Worm (Caenorhabditis elegans) whole organism, L4 larva: ENCODE results near the gene K07F5.7.

ENCODE experiments used
- T20F7.1 ChIP-seq: fragments of 200-800 bp; sonication (Bioruptor generic); optimal IDR thresholded peaks from 2 replicates; lab custom pipeline; 2018; ENCODE audit warnings: mild to moderate bottlenecking, missing genetic modification characterization, missing compliant biosample characterization
- Y75B8A.6 ChIP-seq: fragments of 200-800 bp; sonication (Bioruptor generic); IDR thresholded peaks from 2 replicates; pipeline ENCODE4 v1.3.6; 2022; ENCODE audit warnings: missing genetic modification reagents, missing genetic modification characterization, missing compliant biosample characterization
- ZK337.2 ChIP-seq: fragments of 200-800 bp; sonication (Bioruptor generic); IDR thresholded peaks from 2 replicates; pipeline ENCODE4 v1.3.6; 2022; ENCODE audit warnings: missing genetic modification reagents, missing genetic modification characterization, missing compliant biosample characterization
- ceh-28 ChIP-seq: fragments of 150-350 bp; optimal IDR thresholded peaks from 2 replicates; lab custom pipeline; 2014; ENCODE audit warnings: missing biosample characterization, missing genetic modification reagents, missing genetic modification characterization
- ces-1 ChIP-seq: fragments of 150-350 bp; sonication (generic microtip); optimal IDR thresholded peaks from 4 replicates; lab custom pipeline; 2014; ENCODE audit warnings: missing biosample characterization, missing genetic modification reagents, missing genetic modification characterization
- ctbp-1 ChIP-seq: fragments of 200-800 bp; sonication (Bioruptor generic); IDR thresholded peaks from 2 replicates; pipeline ENCODE4 v1.3.6; 2022; ENCODE audit warnings: missing genetic modification reagents, missing genetic modification characterization, missing compliant biosample characterization
- daf-12 ChIP-seq: fragments of 150-350 bp; optimal IDR thresholded peaks from 2 replicates; lab custom pipeline; 2014; ENCODE audit warnings: missing biosample characterization, missing genetic modification reagents, missing genetic modification characterization
- daf-16 ChIP-seq, 3 experiments: sonication (generic microtip); optimal IDR thresholded peaks; 2 replicates each; lab custom pipeline; 2016 to 2017; ENCODE audit warnings: missing genetic modification characterization in 3 of 3, missing genetic modification reagents in 3 of 3, mild to moderate bottlenecking in 2 of 3, missing compliant biosample characterization in 2 of 3, missing biosample characterization in 1 of 3, moderate library complexity in 1 of 3
- dmd-8 ChIP-seq: fragments of 200-800 bp; sonication (Bioruptor generic); IDR thresholded peaks from 2 replicates; pipeline ENCODE4 v1.3.6; 2022; ENCODE audit warnings: missing genetic modification characterization, missing compliant biosample characterization
- duxl-1 ChIP-seq: sonication (generic microtip); optimal IDR thresholded peaks from 2 replicates; lab custom pipeline; 2016; ENCODE audit warnings: mild to moderate bottlenecking, missing genetic modification characterization, moderate library complexity, missing compliant biosample characterization; ENCODE audit not compliant: poor library complexity
- dve-1 ChIP-seq: sonication (generic microtip); optimal IDR thresholded peaks from 2 replicates; lab custom pipeline; 2017; ENCODE audit warnings: antibody characterized with exemption, mild to moderate bottlenecking, missing genetic modification characterization, missing compliant biosample characterization; ENCODE audit not compliant: insufficient read depth
- fkh-10 ChIP-seq: fragments of 150-350 bp; optimal IDR thresholded peaks from 2 replicates; lab custom pipeline; 2014; ENCODE audit warnings: missing biosample characterization, missing genetic modification reagents, missing genetic modification characterization
- gei-8 ChIP-seq: fragments of 200-800 bp; sonication (Bioruptor generic); optimal IDR thresholded peaks from 2 replicates; lab custom pipeline; 2018; ENCODE audit warnings: mild to moderate bottlenecking, missing genetic modification characterization, missing compliant biosample characterization
- hlh-30 ChIP-seq: sonication (generic microtip); optimal IDR thresholded peaks from 2 replicates; lab custom pipeline; 2017; ENCODE audit warnings: antibody characterized with exemption, mild to moderate bottlenecking, missing genetic modification characterization, missing compliant biosample characterization; ENCODE audit not compliant: insufficient read depth
- lin-29 ChIP-seq: fragments of 200-800 bp; sonication (Bioruptor generic); IDR thresholded peaks from 2 replicates; pipeline ENCODE4 v1.3.6; 2022; ENCODE audit warnings: missing genetic modification reagents, missing genetic modification characterization, missing compliant biosample characterization
- lin-38 ChIP-seq: fragments of 200-800 bp; sonication (Bioruptor generic); IDR thresholded peaks from 2 replicates; pipeline ENCODE4 v1.3.6; 2022; ENCODE audit warnings: missing genetic modification reagents, missing genetic modification characterization, missing compliant biosample characterization
- lir-3 ChIP-seq: sonication (generic microtip); optimal IDR thresholded peaks from 2 replicates; lab custom pipeline; 2016; ENCODE audit warnings: mild to moderate bottlenecking, missing genetic modification characterization, missing compliant biosample characterization
- mdl-1 ChIP-seq, 2 experiments: fragments of 150-350 bp in 1 of 2; sonication (generic microtip) in 1 of 2; optimal IDR thresholded peaks; 2 replicates each; lab custom pipeline; 2014 to 2017; ENCODE audit warnings: missing biosample characterization in 2 of 2, missing genetic modification characterization in 2 of 2
- mdt-29 ChIP-seq: fragments of 200-800 bp; sonication (Bioruptor generic); IDR thresholded peaks from 2 replicates; pipeline ENCODE4 v1.3.6; 2022; ENCODE audit warnings: missing genetic modification reagents, missing genetic modification characterization, missing compliant biosample characterization
- mxl-3 ChIP-seq: fragments of 200-800 bp; sonication (Bioruptor generic); optimal IDR thresholded peaks from 2 replicates; lab custom pipeline; 2018; ENCODE audit warnings: mild to moderate bottlenecking, missing genetic modification characterization, missing compliant biosample characterization
- nhr-10 ChIP-seq: fragments of 150-350 bp; optimal IDR thresholded peaks from 2 replicates; lab custom pipeline; 2014; ENCODE audit warnings: missing biosample characterization, missing genetic modification characterization
- nhr-25 ChIP-seq: sonication (generic microtip); optimal IDR thresholded peaks from 2 replicates; lab custom pipeline; 2017; ENCODE audit warnings: missing genetic modification characterization, mild to moderate bottlenecking, missing compliant biosample characterization, antibody characterized with exemption, moderate library complexity, borderline replicate concordance; ENCODE audit not compliant: insufficient read depth
- nhr-28 ChIP-seq: fragments of 150-350 bp; optimal IDR thresholded peaks from 2 replicates; lab custom pipeline; 2014; ENCODE audit warnings: missing biosample characterization, missing genetic modification characterization
- nhr-6 ChIP-seq: fragments of 150-350 bp; optimal IDR thresholded peaks from 2 replicates; lab custom pipeline; 2014; ENCODE audit warnings: missing biosample characterization, missing genetic modification characterization
- nhr-77 ChIP-seq: fragments of 150-350 bp; optimal IDR thresholded peaks from 2 replicates; lab custom pipeline; 2014; ENCODE audit warnings: missing biosample characterization, missing genetic modification characterization
- pha-4 ChIP-seq, 2 experiments: fragments of 150-350 bp in 1 of 2; fragments of 200-800 bp in 1 of 2; sonication (Bioruptor generic) in 1 of 2; IDR thresholded peaks in 1 of 2; optimal IDR thresholded peaks in 1 of 2; 2 replicates each; pipeline versions ENCODE4 v1.3.6 to Lab custom; 2014 to 2022; ENCODE audit warnings: missing genetic modification characterization in 2 of 2, missing genetic modification reagents in 2 of 2, missing biosample characterization in 1 of 2, missing compliant biosample characterization in 1 of 2
- php-3 ChIP-seq: fragments of 200-800 bp; sonication (Bioruptor generic); IDR thresholded peaks from 2 replicates; pipeline ENCODE4 v1.3.6; 2022; ENCODE audit warnings: missing genetic modification reagents, missing genetic modification characterization, missing compliant biosample characterization
- pqm-1 ChIP-seq: sonication (generic microtip); optimal IDR thresholded peaks from 2 replicates; lab custom pipeline; 2017; ENCODE audit warnings: missing biosample characterization, missing genetic modification characterization
- rbr-2 ChIP-seq: sonication (generic microtip); optimal IDR thresholded peaks from 2 replicates; lab custom pipeline; 2016; ENCODE audit warnings: missing genotype, missing genetic modification characterization, missing compliant biosample characterization
- snpc-4 ChIP-seq: fragments of 150-350 bp; optimal IDR thresholded peaks from 2 replicates; lab custom pipeline; 2014; ENCODE audit warnings: missing biosample characterization, missing genetic modification characterization
- tag-97 ChIP-seq: fragments of 200-800 bp; sonication (Bioruptor generic); IDR thresholded peaks from 2 replicates; pipeline ENCODE4 v1.3.6; 2022; ENCODE audit warnings: missing genetic modification characterization, missing compliant biosample characterization
- tra-1 ChIP-seq: fragments of 200-800 bp; sonication (Bioruptor generic); IDR thresholded peaks from 2 replicates; pipeline ENCODE4 v1.3.6; 2022; ENCODE audit warnings: missing genetic modification reagents, missing genetic modification characterization, missing compliant biosample characterization
- unc-130 ChIP-seq: sonication (generic microtip); optimal IDR thresholded peaks from 2 replicates; lab custom pipeline; 2016; ENCODE audit warnings: missing genetic modification reagents, missing genetic modification characterization, missing compliant biosample characterization
- unc-62 ChIP-seq, 3 experiments: fragments of 150-350 bp in 1 of 3; sonication (generic microtip); optimal IDR thresholded peaks in 2 of 3; peaks in 1 of 3; 1 replicate in 1 of 3; 2 replicates in 2 of 3; lab custom pipeline; 2014 to 2017; ENCODE audit warnings: missing biosample characterization in 3 of 3, missing genetic modification characterization in 3 of 3, missing genetic modification reagents in 3 of 3, missing genotype in 1 of 3
- vab-7 ChIP-seq: fragments of 200-800 bp; sonication (Bioruptor generic); IDR thresholded peaks from 2 replicates; pipeline ENCODE4 v1.3.6; 2022; ENCODE audit warnings: missing genetic modification reagents, missing genetic modification characterization, missing compliant biosample characterization
- zip-11 ChIP-seq: fragments of 200-800 bp; sonication (Bioruptor generic); IDR thresholded peaks from 2 replicates; pipeline ENCODE4 v1.3.6; 2022; ENCODE audit warnings: missing genetic modification characterization, missing compliant biosample characterization
- zip-2 ChIP-seq: fragments of 150-350 bp; optimal IDR thresholded peaks from 2 replicates; lab custom pipeline; 2014; ENCODE audit warnings: missing biosample characterization, missing genetic modification characterization
- ztf-11 ChIP-seq: fragments of 150-350 bp; optimal IDR thresholded peaks from 2 replicates; lab custom pipeline; 2014; ENCODE audit warnings: missing biosample characterization, missing genetic modification characterization

The K07F5.7 gene

DNA sequence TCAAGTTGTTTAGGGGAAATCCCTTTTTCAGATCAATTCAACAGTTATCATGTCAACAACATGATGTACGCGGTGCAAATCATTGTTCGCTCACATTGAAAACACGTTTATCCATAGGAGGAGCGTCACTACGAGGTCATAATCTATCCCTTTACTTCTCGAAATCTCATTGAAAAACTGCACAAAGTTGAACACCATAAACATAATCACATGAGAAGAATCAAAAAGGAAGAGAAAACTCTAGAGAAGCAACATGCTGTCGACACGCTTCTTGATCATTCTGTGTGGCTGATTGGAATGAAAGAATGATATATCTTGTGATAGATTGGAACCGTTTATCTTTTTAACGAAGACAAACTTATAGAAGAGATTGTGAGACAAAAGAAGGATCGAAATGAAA is 19.9 kb upstream of the K07F5.7 start (continued):
- TF ChIP-seq hlh-30 (tag; lab: Kevin White, UChicago) (peak; percentile 93), mxl-3 (GFP tag; lab: Kevin White, UChicago) (peak; percentile 86), tra-1 (GFP tag; lab: Robert Waterston, UW) (peak; percentile 24; the same call in 1 of the 2 replicates), unc-62 (GFP tag; optimal IDR thresholded peaks at IDR 0.05 in 1 of 2; lab: Kevin White, UChicago) (peak in 1 of 2 experiments; percentile 98), unc-62 (tag; optimal IDR thresholded peaks at IDR 0.05; lab: Kevin White, UChicago) (no peak), T20F7.1 (peak; percentile 29), ZK337.2 (GFP tag; lab: Robert Waterston, UW) (no peak), rbr-2 (no peak), fkh-10 (GFP tag; lab: Kevin White, UChicago) (no peak), ceh-28 (no peak), zip-2 (tag; lab: Kevin White, UChicago) (no peak), tag-97 (GFP tag; lab: Robert Waterston, UW) (no peak), nhr-6 (tag; lab: Kevin White, UChicago) (no peak), lir-3 (tag; lab: Kevin White, UChicago) (no peak), nhr-10 (tag; lab: Kevin White, UChicago) (peak; percentile 14), daf-12 (tag; lab: Kevin White, UChicago) (no peak), snpc-4 (tag; lab: Kevin White, UChicago) (no peak), dve-1 (tag; lab: Kevin White, UChicago) (peak; percentile 6), nhr-77 (tag; lab: Kevin White, UChicago) (peak; percentile 12), dmd-8 (no peak), lin-38 (GFP tag; lab: Robert Waterston, UW) (no peak), ctbp-1 (GFP tag; lab: Robert Waterston, UW) (no peak), mdl-1 (tag; optimal IDR thresholded peaks at IDR 0.05; lab: Kevin White, UChicago) (peak in 1 of 2 experiments; percentile 72), ztf-11 (tag; lab: Kevin White, UChicago) (no peak), gei-8 (GFP tag; lab: Kevin White, UChicago) (peak; percentile 75), nhr-25 (tag; lab: Kevin White, UChicago) (peak; percentile 49), duxl-1 (tag; lab: Kevin White, UChicago) (peak; percentile 9), php-3 (GFP tag; lab: Robert Waterston, UW) (no peak), pqm-1 (tag; lab: Kevin White, UChicago) (no peak), unc-130 (GFP tag; lab: Kevin White, UChicago) (no peak), mdt-29 (peak; percentile 90), Y75B8A.6 (GFP tag; lab: Robert Waterston, UW) (no peak), daf-16 (GFP tag; optimal IDR thresholded peaks at IDR 0.05; lab: Kevin White, UChicago) (no peak), daf-16 (tag; optimal IDR thresholded peaks at IDR 0.05; lab: Kevin White, UChicago) (no peak), pha-4 (GFP tag; IDR thresholded peaks at IDR 0.05; lab: Robert Waterston, UW) (no peak), pha-4 (tag; optimal IDR thresholded peaks at IDR 0.05; lab: Kevin White, UChicago) (no peak)
- TF ChIP-seq, all 104 proteins: peak for 26

DNA sequence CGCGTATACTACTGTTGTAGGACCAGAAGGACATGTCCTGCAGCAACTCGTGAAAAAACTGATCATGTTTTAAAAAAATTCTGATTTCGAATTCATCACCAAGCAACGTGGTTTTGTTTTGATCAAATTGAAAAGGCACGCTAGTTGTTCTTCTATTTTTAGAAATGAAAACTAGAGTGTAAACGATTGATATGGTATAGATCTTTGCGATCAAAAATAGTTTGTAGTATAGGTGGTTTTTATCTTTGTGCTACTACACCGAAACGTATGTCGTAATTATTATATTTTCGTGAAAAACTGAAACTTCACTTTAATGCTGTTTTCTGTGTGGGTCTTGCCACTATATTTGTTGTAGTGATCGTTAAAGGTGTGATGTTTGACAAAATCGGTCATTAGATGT is 18.9 kb upstream of the K07F5.7 start:
- TF ChIP-seq ces-1 (GFP tag; lab: Kevin White, UChicago) (no peak), hlh-30 (tag; lab: Kevin White, UChicago) (no peak), vab-7 (GFP tag; lab: Robert Waterston, UW) (no peak), zip-11 (GFP tag; lab: Robert Waterston, UW) (no peak), nhr-28 (tag; lab: Kevin White, UChicago) (peak; percentile 86), lin-29 (no peak)
